Worm (Caenorhabditis elegans) whole organism, L2 larva: ENCODE measurements around the gene hcp-1.

ENCODE experiments used
- C34F6.9 ChIP-seq: fragments of 150-350 bp; optimal IDR thresholded peaks from 2 replicates; lab custom pipeline; 2014; ENCODE audit warnings: missing biosample characterization, missing genetic modification characterization
- F13H6.1 ChIP-seq: sonication (generic microtip); optimal IDR thresholded peaks from 2 replicates; lab custom pipeline; 2016; ENCODE audit warnings: missing genetic modification characterization, missing compliant biosample characterization
- R02D3.7 ChIP-seq: fragments of 150-350 bp; optimal IDR thresholded peaks from 2 replicates; lab custom pipeline; 2014; ENCODE audit warnings: missing biosample characterization, missing genetic modification characterization
- Y55F3AM.14 ChIP-seq: fragments of 200-800 bp; sonication (Bioruptor generic); optimal IDR thresholded peaks from 2 replicates; lab custom pipeline; 2018; ENCODE audit warnings: mild to moderate bottlenecking, missing genetic modification characterization, missing compliant biosample characterization
- ZK546.5 ChIP-seq: sonication (generic microtip); optimal IDR thresholded peaks from 2 replicates; lab custom pipeline; 2017; ENCODE audit warnings: missing biosample characterization, missing genetic modification characterization
- alr-1 ChIP-seq: fragments of 150-350 bp; optimal IDR thresholded peaks from 2 replicates; lab custom pipeline; 2014; ENCODE audit warnings: missing biosample characterization, missing genetic modification characterization
- aly-2 ChIP-seq: fragments of 150-350 bp; optimal IDR thresholded peaks from 2 replicates; lab custom pipeline; 2014; ENCODE audit warnings: missing biosample characterization, missing genetic modification characterization
- blmp-1 ChIP-seq: sonication (generic microtip); optimal IDR thresholded peaks from 2 replicates; lab custom pipeline; 2017; ENCODE audit warnings: missing genetic modification characterization, mild to moderate bottlenecking, missing compliant biosample characterization, antibody characterized with exemption, moderate library complexity; ENCODE audit not compliant: insufficient read depth
- ceh-16 ChIP-seq: fragments of 150-350 bp; optimal IDR thresholded peaks from 2 replicates; lab custom pipeline; 2014; ENCODE audit warnings: missing biosample characterization, missing genetic modification characterization
- ceh-82 ChIP-seq: fragments of 150-350 bp; optimal IDR thresholded peaks from 2 replicates; lab custom pipeline; 2014; ENCODE audit warnings: missing biosample characterization, missing genetic modification characterization
- crh-2 ChIP-seq: sonication (generic microtip); optimal IDR thresholded peaks from 2 replicates; lab custom pipeline; 2017; ENCODE audit warnings: missing biosample characterization, missing genetic modification characterization
- dmd-4 ChIP-seq: sonication (generic microtip); optimal IDR thresholded peaks from 2 replicates; lab custom pipeline; 2017; ENCODE audit warnings: missing biosample characterization, missing genetic modification characterization
- elt-1 ChIP-seq: fragments of 150-350 bp; optimal IDR thresholded peaks from 2 replicates; lab custom pipeline; 2014; ENCODE audit warnings: missing biosample characterization, missing genetic modification characterization
- elt-3 ChIP-seq: sonication (generic microtip); optimal IDR thresholded peaks from 2 replicates; lab custom pipeline; 2017; ENCODE audit warnings: missing biosample characterization, missing genetic modification characterization
- fos-1 ChIP-seq: fragments of 150-350 bp; optimal IDR thresholded peaks from 2 replicates; lab custom pipeline; 2014; ENCODE audit warnings: missing biosample characterization, missing genetic modification characterization
- gmeb-1 ChIP-seq: fragments of 150-350 bp; optimal IDR thresholded peaks from 2 replicates; lab custom pipeline; 2014; ENCODE audit warnings: missing biosample characterization, missing genetic modification characterization
- lin-11 ChIP-seq: fragments of 150-350 bp; sonication (generic microtip); optimal IDR thresholded peaks from 2 replicates; lab custom pipeline; 2014; ENCODE audit warnings: missing biosample characterization, missing genetic modification characterization, inconsistent platforms, mixed read lengths
- lin-13 ChIP-seq: fragments of 150-350 bp; optimal IDR thresholded peaks from 2 replicates; lab custom pipeline; 2014; ENCODE audit warnings: missing biosample characterization, missing genetic modification reagents, missing genetic modification characterization
- lin-39 ChIP-seq: fragments of 150-350 bp; optimal IDR thresholded peaks from 2 replicates; lab custom pipeline; 2014; ENCODE audit warnings: missing biosample characterization, missing genetic modification reagents, missing genetic modification characterization
- lsy-2 ChIP-seq, 2 experiments: fragments of 150-350 bp in 1 of 2; sonication (generic microtip) in 1 of 2; optimal IDR thresholded peaks; 2 replicates each; lab custom pipeline; 2014 to 2017; ENCODE audit warnings: missing biosample characterization in 2 of 2, missing genetic modification characterization in 2 of 2
- mab-5 ChIP-seq: fragments of 150-350 bp; optimal IDR thresholded peaks from 2 replicates; lab custom pipeline; 2014; ENCODE audit warnings: missing biosample characterization, missing genetic modification characterization
- mbf-1 ChIP-seq: sonication (generic microtip); optimal IDR thresholded peaks from 2 replicates; lab custom pipeline; 2017; ENCODE audit warnings: missing biosample characterization, missing genetic modification characterization
- nhr-10 ChIP-seq: sonication (generic microtip); optimal IDR thresholded peaks from 2 replicates; lab custom pipeline; 2017; ENCODE audit warnings: missing biosample characterization, missing genetic modification characterization
- nhr-11 ChIP-seq: fragments of 150-350 bp; optimal IDR thresholded peaks from 2 replicates; lab custom pipeline; 2014; ENCODE audit warnings: missing biosample characterization, missing genetic modification characterization
- nhr-12 ChIP-seq: fragments of 150-350 bp; optimal IDR thresholded peaks from 2 replicates; lab custom pipeline; 2014; ENCODE audit warnings: missing biosample characterization, missing genetic modification characterization
- nhr-21 ChIP-seq: fragments of 150-350 bp; optimal IDR thresholded peaks from 2 replicates; lab custom pipeline; 2014; ENCODE audit warnings: missing biosample characterization, missing genetic modification characterization
- nhr-23 ChIP-seq: fragments of 150-350 bp; optimal IDR thresholded peaks from 2 replicates; lab custom pipeline; 2014; ENCODE audit warnings: missing biosample characterization, missing genetic modification reagents, missing genetic modification characterization
- nhr-237 ChIP-seq: fragments of 150-350 bp; optimal IDR thresholded peaks from 2 replicates; lab custom pipeline; 2014; ENCODE audit warnings: missing biosample characterization, missing genetic modification characterization
- nhr-6 ChIP-seq: fragments of 150-350 bp; optimal IDR thresholded peaks from 2 replicates; lab custom pipeline; 2014; ENCODE audit warnings: missing biosample characterization, missing genetic modification characterization
- peb-1 ChIP-seq: fragments of 150-350 bp; optimal IDR thresholded peaks from 2 replicates; lab custom pipeline; 2014; ENCODE audit warnings: missing biosample characterization, missing genetic modification characterization
- skn-1 ChIP-seq: sonication (generic microtip); optimal IDR thresholded peaks from 2 replicates; lab custom pipeline; 2017; ENCODE audit warnings: missing biosample characterization, missing genetic modification characterization
- sma-3 ChIP-seq: sonication (generic microtip); optimal IDR thresholded peaks from 2 replicates; lab custom pipeline; 2016; ENCODE audit warnings: missing genetic modification reagents, missing genetic modification characterization, missing compliant biosample characterization
- sma-9 ChIP-seq, 2 experiments: fragments of 150-350 bp in 1 of 2; sonication (generic microtip) in 1 of 2; optimal IDR thresholded peaks; 2 replicates each; lab custom pipeline; 2014 to 2016; ENCODE audit warnings: missing genetic modification characterization in 2 of 2, mild to moderate bottlenecking in 1 of 2, missing biosample characterization in 1 of 2, missing compliant biosample characterization in 1 of 2, missing genetic modification reagents in 1 of 2, moderate library complexity in 1 of 2
- unc-39 ChIP-seq: fragments of 150-350 bp; optimal IDR thresholded peaks from 2 replicates; lab custom pipeline; 2014; ENCODE audit warnings: missing biosample characterization, missing genetic modification characterization
- unc-55 ChIP-seq: fragments of 150-350 bp; sonication (generic microtip); optimal IDR thresholded peaks from 3 replicates; lab custom pipeline; 2014; ENCODE audit warnings: missing biosample characterization, missing genetic modification reagents, missing genetic modification characterization
- unc-62 ChIP-seq: fragments of 150-350 bp; optimal IDR thresholded peaks from 2 replicates; lab custom pipeline; 2014; ENCODE audit warnings: missing biosample characterization, missing genetic modification reagents, missing genetic modification characterization
- ztf-1 ChIP-seq: fragments of 200-800 bp; sonication (Bioruptor generic); conservative IDR thresholded peaks from 2 replicates; pipeline ENCODE4 v1.3.6; 2022; ENCODE audit warnings: missing genetic modification characterization, missing compliant biosample characterization
- ztf-11 ChIP-seq: sonication (generic microtip); optimal IDR thresholded peaks from 2 replicates; lab custom pipeline; 2017; ENCODE audit warnings: missing biosample characterization, missing genetic modification characterization
- ztf-4 ChIP-seq: fragments of 150-350 bp; optimal IDR thresholded peaks from 2 replicates; lab custom pipeline; 2014; ENCODE audit warnings: missing biosample characterization, missing genetic modification characterization

The hcp-1 gene

DNA sequence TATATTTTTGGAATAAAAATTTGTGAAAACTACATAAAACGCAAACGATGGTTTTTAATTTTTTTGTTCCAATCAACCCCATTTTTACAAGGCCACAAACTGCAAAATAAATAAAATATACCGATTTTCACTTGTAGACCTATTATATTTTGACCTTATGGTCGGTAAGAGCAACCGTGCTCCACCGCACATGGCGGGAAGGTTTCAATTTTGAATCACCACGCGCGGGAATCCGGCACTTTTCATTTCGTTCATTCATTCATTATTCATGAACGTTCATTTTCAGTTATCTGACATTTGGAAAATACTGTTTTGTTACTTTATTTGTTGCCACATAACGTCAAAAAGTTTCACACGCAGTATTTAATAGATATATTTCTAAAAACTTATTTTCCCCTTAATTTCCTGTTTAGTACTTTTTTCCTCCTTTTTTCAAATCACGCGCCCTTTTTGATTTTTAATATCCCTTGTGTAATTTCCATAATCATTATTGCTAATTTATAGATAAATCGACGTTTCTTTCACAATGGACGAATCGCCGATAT is at the start of gene hcp-1:
hcp-1 (plus strand) TSS at position 495 of the 545 bp plus-strand sequence.
- TF ChIP-seq nhr-21 (tag; lab: Kevin White, UChicago) (no peak), R02D3.7 (tag; lab: Kevin White, UChicago) (no peak), nhr-12 (no peak), gmeb-1 (tag; lab: Kevin White, UChicago) (peak; percentile 84), nhr-237 (no peak), ztf-1 (no peak), fos-1 (peak; percentile 10), unc-55 (GFP tag; lab: Kevin White, UChicago) (peak; percentile 46), ceh-16 (tag; lab: Kevin White, UChicago) (no peak), ZK546.5 (no peak), elt-3 (tag; lab: Kevin White, UChicago) (no peak)

ce11 chrV:6544999-6545398 is 49.0 kb upstream of the hcp-1 start:
- TF ChIP-seq sma-9 (GFP tag; optimal IDR thresholded peaks at IDR 0.05; lab: Kevin White, UChicago) (peak; percentile 30), sma-9 (tag; optimal IDR thresholded peaks at IDR 0.05; lab: Kevin White, UChicago) (no peak), fos-1 (peak; percentile 8), ceh-16 (tag; lab: Kevin White, UChicago) (no peak), sma-3 (peak; percentile 4)

DNA sequence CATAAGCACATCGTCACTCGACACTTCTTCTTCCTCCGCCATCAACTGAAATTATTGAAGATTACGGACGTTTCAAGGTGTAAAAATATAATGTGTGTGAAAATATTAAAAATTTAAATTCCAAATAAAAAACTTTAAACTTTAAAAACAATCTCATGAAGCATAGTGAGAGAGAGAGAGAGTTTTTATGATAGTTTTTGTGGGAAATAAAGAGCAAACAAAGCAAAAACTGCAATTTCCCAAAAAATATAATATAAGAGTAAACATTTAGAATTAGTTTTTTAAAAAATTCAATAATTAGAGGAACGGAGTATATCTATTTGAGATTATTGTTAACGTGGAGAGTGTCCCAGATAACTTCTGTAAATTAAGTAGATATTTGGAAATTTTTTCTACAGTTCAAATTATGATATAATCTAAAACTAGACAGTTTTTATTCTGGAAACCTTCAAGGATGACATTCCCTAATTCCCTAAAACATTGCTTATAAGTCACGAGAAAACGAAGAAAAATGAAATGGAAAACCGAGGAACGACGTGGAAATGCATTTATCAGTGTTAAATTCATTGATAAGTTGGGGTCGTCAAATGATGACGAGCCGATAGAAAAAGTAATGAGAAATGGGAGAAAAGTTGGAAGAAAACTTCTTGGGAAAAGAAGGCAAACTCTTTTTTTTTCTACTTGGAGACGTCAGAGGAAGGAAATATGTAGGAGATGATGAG is 47.4 kb upstream of the hcp-1 start, which contains the start of gene dre-1:
dre-1 (minus strand) TSS at position 51 of the 722 bp plus-strand sequence.
- TF ChIP-seq Y55F3AM.14 (GFP tag; lab: Kevin White, UChicago), result no peak
- no peak for TF ChIP-seq elt-1 (tag; lab: Kevin White, UChicago)
- no peak for TF ChIP-seq ztf-1
- peak; percentile 82 for TF ChIP-seq fos-1
- TF ChIP-seq crh-2 (tag; lab: Kevin White, UChicago), result peak; percentile 6
- no peak for TF ChIP-seq dmd-4 (tag; lab: Kevin White, UChicago)
- TF ChIP-seq unc-55 (GFP tag; lab: Kevin White, UChicago), result peak; percentile 8
- TF ChIP-seq ztf-4 (tag; lab: Kevin White, UChicago), result no peak
- no peak for TF ChIP-seq sma-3
- TF ChIP-seq nhr-12, result no peak
- no peak for TF ChIP-seq lin-13 (GFP tag; lab: Kevin White, UChicago)
- no peak for TF ChIP-seq unc-62 (GFP tag; lab: Kevin White, UChicago)

- TF ChIP-seq elt-3 (tag; lab: Kevin White, UChicago), result no peak
- no peak for TF ChIP-seq unc-55 (GFP tag; lab: Kevin White, UChicago)
Observed at ce11 chrV:6548309-6548708, 45.7 kb upstream of the hcp-1 start.

- no peak for TF ChIP-seq elt-3 (tag; lab: Kevin White, UChicago)
- no peak for TF ChIP-seq nhr-23 (tag; lab: Kevin White, UChicago)
- no peak for TF ChIP-seq lin-13 (GFP tag; lab: Kevin White, UChicago)
- no peak for TF ChIP-seq Y55F3AM.14 (GFP tag; lab: Kevin White, UChicago)
- TF ChIP-seq nhr-11 (tag; lab: Kevin White, UChicago), result no peak
- no peak for TF ChIP-seq alr-1
- TF ChIP-seq lin-39, result no peak
- TF ChIP-seq lin-11 (tag; lab: Kevin White, UChicago), result no peak
- TF ChIP-seq R02D3.7 (tag; lab: Kevin White, UChicago), result no peak
- no peak for TF ChIP-seq ZK546.5
- TF ChIP-seq nhr-6 (tag; lab: Kevin White, UChicago), result no peak
- no peak for TF ChIP-seq unc-39 (tag; lab: Kevin White, UChicago)
- TF ChIP-seq ceh-16 (tag; lab: Kevin White, UChicago), result no peak
- no peak for TF ChIP-seq lsy-2 (tag; optimal IDR thresholded peaks at IDR 0.05; lab: Kevin White, UChicago)
Observed at ce11 chrV:6549148-6549547, 44.8 kb upstream of the hcp-1 start, which contains the start of gene K04A8.20. Gene K04A8.20 (plus strand): TSS chrV:6549448.

ce11 chrV:6549871-6550270 is 44.1 kb upstream of the hcp-1 start, which contains the start of gene lipl-4:
Gene lipl-4 (plus strand): TSS chrV:6550171.
- TF ChIP-seq nhr-23 (tag; lab: Kevin White, UChicago), result no peak
- TF ChIP-seq blmp-1 (tag; lab: Kevin White, UChicago), result no peak
- no peak for TF ChIP-seq nhr-10 (tag; lab: Kevin White, UChicago)
- no peak for TF ChIP-seq skn-1 (tag; lab: Kevin White, UChicago)
- TF ChIP-seq mab-5 (tag; lab: Kevin White, UChicago), result no peak
- no peak for TF ChIP-seq elt-1 (tag; lab: Kevin White, UChicago)
- TF ChIP-seq C34F6.9, result no peak
- TF ChIP-seq gmeb-1 (tag; lab: Kevin White, UChicago), result no peak
- TF ChIP-seq aly-2 (tag; lab: Kevin White, UChicago), result no peak
- no peak for TF ChIP-seq F13H6.1 (tag; lab: Kevin White, UChicago)
- TF ChIP-seq ceh-82 (tag; lab: Kevin White, UChicago), result no peak
- TF ChIP-seq ztf-11 (tag; lab: Kevin White, UChicago), result no peak
- no peak for TF ChIP-seq ztf-4 (tag; lab: Kevin White, UChicago)
- TF ChIP-seq mbf-1, result no peak
- no peak for TF ChIP-seq peb-1
- no peak for TF ChIP-seq ZK546.5
- TF ChIP-seq lin-39, result no peak
- TF ChIP-seq unc-39 (tag; lab: Kevin White, UChicago), result no peak
- TF ChIP-seq, all 48 proteins: peak for 0
